Fruit fly (Drosophila melanogaster): ENCODE measurements around the gene CG15432.

- TF ChIP-seq CG7045 (GFP tag; optimal IDR thresholded peaks at IDR 0.05), result no peak
- TF ChIP-seq Mnt (GFP tag; optimal IDR thresholded peaks at IDR 0.05), result no peak
- TF ChIP-seq bab1 (GFP tag; optimal IDR thresholded peaks at IDR 0.05), result no peak
- no peak for TF ChIP-seq CG7101 (tag; optimal IDR thresholded peaks at IDR 0.05)
- TF ChIP-seq Hr96 (GFP tag; optimal IDR thresholded peaks at IDR 0.05), result no peak
- TF ChIP-seq Clk (GFP tag; optimal IDR thresholded peaks at IDR 0.05), result no peak
- TF ChIP-seq tj (GFP tag; optimal IDR thresholded peaks at IDR 0.05), result no peak
- no peak for TF ChIP-seq kay (GFP tag; ENCODE audit: borderline replicate concordance)
Measured at dm6 chr2L:4400653-4401052, 41.5 kb upstream of the CG15432 start, which contains the start of gene CG33003.
